Worm (Caenorhabditis elegans) whole organism, L2 larva: ENCODE measurements around the gene F16B4.5.

Experiments used
- C34F6.9 ChIP-seq: fragments of 150-350 bp; optimal IDR thresholded peaks from 2 replicates; lab custom pipeline; 2014; ENCODE audit warnings: missing biosample characterization, missing genetic modification characterization
- F13H6.1 ChIP-seq: sonication (generic microtip); optimal IDR thresholded peaks from 2 replicates; lab custom pipeline; 2016; ENCODE audit warnings: missing genetic modification characterization, missing compliant biosample characterization
- R02D3.7 ChIP-seq: fragments of 150-350 bp; optimal IDR thresholded peaks from 2 replicates; lab custom pipeline; 2014; ENCODE audit warnings: missing biosample characterization, missing genetic modification characterization
- Y55F3AM.14 ChIP-seq: fragments of 200-800 bp; sonication (Bioruptor generic); optimal IDR thresholded peaks from 2 replicates; lab custom pipeline; 2018; ENCODE audit warnings: mild to moderate bottlenecking, missing genetic modification characterization, missing compliant biosample characterization
- alr-1 ChIP-seq: fragments of 150-350 bp; optimal IDR thresholded peaks from 2 replicates; lab custom pipeline; 2014; ENCODE audit warnings: missing biosample characterization, missing genetic modification characterization
- aly-2 ChIP-seq: fragments of 150-350 bp; optimal IDR thresholded peaks from 2 replicates; lab custom pipeline; 2014; ENCODE audit warnings: missing biosample characterization, missing genetic modification characterization
- ama-1 ChIP-seq: fragments of 150-350 bp; optimal IDR thresholded peaks from 2 replicates; lab custom pipeline; 2018; ENCODE audit warnings: inconsistent platforms
- ceh-16 ChIP-seq: fragments of 150-350 bp; optimal IDR thresholded peaks from 2 replicates; lab custom pipeline; 2014; ENCODE audit warnings: missing biosample characterization, missing genetic modification characterization
- ceh-82 ChIP-seq: fragments of 150-350 bp; optimal IDR thresholded peaks from 2 replicates; lab custom pipeline; 2014; ENCODE audit warnings: missing biosample characterization, missing genetic modification characterization
- crh-2 ChIP-seq: sonication (generic microtip); optimal IDR thresholded peaks from 2 replicates; lab custom pipeline; 2017; ENCODE audit warnings: missing biosample characterization, missing genetic modification characterization
- dmd-4 ChIP-seq: sonication (generic microtip); optimal IDR thresholded peaks from 2 replicates; lab custom pipeline; 2017; ENCODE audit warnings: missing biosample characterization, missing genetic modification characterization
- egl-27 ChIP-seq: sonication (generic microtip); optimal IDR thresholded peaks from 3 replicates; lab custom pipeline; 2017; ENCODE audit warnings: missing biosample characterization, missing genetic modification reagents, missing genetic modification characterization
- elt-1 ChIP-seq: fragments of 150-350 bp; optimal IDR thresholded peaks from 2 replicates; lab custom pipeline; 2014; ENCODE audit warnings: missing biosample characterization, missing genetic modification characterization
- fos-1 ChIP-seq: fragments of 150-350 bp; optimal IDR thresholded peaks from 2 replicates; lab custom pipeline; 2014; ENCODE audit warnings: missing biosample characterization, missing genetic modification characterization
- gmeb-1 ChIP-seq: fragments of 150-350 bp; optimal IDR thresholded peaks from 2 replicates; lab custom pipeline; 2014; ENCODE audit warnings: missing biosample characterization, missing genetic modification characterization
- lin-39 ChIP-seq: fragments of 150-350 bp; optimal IDR thresholded peaks from 2 replicates; lab custom pipeline; 2014; ENCODE audit warnings: missing biosample characterization, missing genetic modification reagents, missing genetic modification characterization
- lsy-2 ChIP-seq, 2 experiments: fragments of 150-350 bp in 1 of 2; sonication (generic microtip) in 1 of 2; optimal IDR thresholded peaks; 2 replicates each; lab custom pipeline; 2014 to 2017; ENCODE audit warnings: missing biosample characterization in 2 of 2, missing genetic modification characterization in 2 of 2
- mab-5 ChIP-seq: fragments of 150-350 bp; optimal IDR thresholded peaks from 2 replicates; lab custom pipeline; 2014; ENCODE audit warnings: missing biosample characterization, missing genetic modification characterization
- mbf-1 ChIP-seq: sonication (generic microtip); optimal IDR thresholded peaks from 2 replicates; lab custom pipeline; 2017; ENCODE audit warnings: missing biosample characterization, missing genetic modification characterization
- mdl-1 ChIP-seq, 2 experiments: fragments of 150-350 bp in 1 of 2; sonication (generic microtip) in 1 of 2; optimal IDR thresholded peaks; 2 replicates each; lab custom pipeline; 2017; ENCODE audit warnings: missing biosample characterization in 2 of 2, missing genetic modification characterization in 2 of 2
- nhr-129 ChIP-seq: fragments of 150-350 bp; optimal IDR thresholded peaks from 2 replicates; lab custom pipeline; 2014; ENCODE audit warnings: missing biosample characterization, missing genetic modification characterization
- nhr-21 ChIP-seq: fragments of 150-350 bp; optimal IDR thresholded peaks from 2 replicates; lab custom pipeline; 2014; ENCODE audit warnings: missing biosample characterization, missing genetic modification characterization
- nhr-237 ChIP-seq: fragments of 150-350 bp; optimal IDR thresholded peaks from 2 replicates; lab custom pipeline; 2014; ENCODE audit warnings: missing biosample characterization, missing genetic modification characterization
- nhr-25 ChIP-seq: fragments of 150-350 bp; sonication (generic microtip); optimal IDR thresholded peaks from 3 replicates; lab custom pipeline; 2014; ENCODE audit warnings: missing biosample characterization, missing genetic modification characterization
- nhr-6 ChIP-seq: fragments of 150-350 bp; optimal IDR thresholded peaks from 2 replicates; lab custom pipeline; 2014; ENCODE audit warnings: missing biosample characterization, missing genetic modification characterization
- peb-1 ChIP-seq: fragments of 150-350 bp; optimal IDR thresholded peaks from 2 replicates; lab custom pipeline; 2014; ENCODE audit warnings: missing biosample characterization, missing genetic modification characterization
- sem-4 ChIP-seq: fragments of 150-350 bp; optimal IDR thresholded peaks from 2 replicates; lab custom pipeline; 2014; ENCODE audit warnings: missing biosample characterization, missing genetic modification reagents, missing genetic modification characterization
- skn-1 ChIP-seq: sonication (generic microtip); optimal IDR thresholded peaks from 2 replicates; lab custom pipeline; 2017; ENCODE audit warnings: missing biosample characterization, missing genetic modification characterization
- sma-3 ChIP-seq: sonication (generic microtip); optimal IDR thresholded peaks from 2 replicates; lab custom pipeline; 2016; ENCODE audit warnings: missing genetic modification reagents, missing genetic modification characterization, missing compliant biosample characterization
- snpc-4 ChIP-seq: fragments of 150-350 bp; optimal IDR thresholded peaks from 2 replicates; lab custom pipeline; 2014; ENCODE audit warnings: missing biosample characterization, missing genetic modification characterization
- unc-39 ChIP-seq: fragments of 150-350 bp; optimal IDR thresholded peaks from 2 replicates; lab custom pipeline; 2014; ENCODE audit warnings: missing biosample characterization, missing genetic modification characterization
- unc-62 ChIP-seq: fragments of 150-350 bp; optimal IDR thresholded peaks from 2 replicates; lab custom pipeline; 2014; ENCODE audit warnings: missing biosample characterization, missing genetic modification reagents, missing genetic modification characterization
- ztf-1 ChIP-seq: fragments of 200-800 bp; sonication (Bioruptor generic); conservative IDR thresholded peaks from 2 replicates; pipeline ENCODE4 v1.3.6; 2022; ENCODE audit warnings: missing genetic modification characterization, missing compliant biosample characterization
- ztf-4 ChIP-seq: fragments of 150-350 bp; optimal IDR thresholded peaks from 2 replicates; lab custom pipeline; 2014; ENCODE audit warnings: missing biosample characterization, missing genetic modification characterization

Gene F16B4.5

ce11 chrV:1575493-1576084 is 12.6 kb upstream of the F16B4.5 start:
- TF ChIP-seq mab-5, result peak; percentile 65
- no peak for TF ChIP-seq elt-1 (tag; lab: Kevin White, UChicago)

- TF ChIP-seq nhr-129, result no peak
- TF ChIP-seq ama-1 (lab: Kevin White, UChicago), result no peak
- no peak for TF ChIP-seq skn-1 (tag; lab: Kevin White, UChicago)
- no peak for TF ChIP-seq sma-3 (GFP tag; lab: Kevin White, UChicago)
- no peak for TF ChIP-seq R02D3.7 (tag; lab: Kevin White, UChicago)
- no peak for TF ChIP-seq dmd-4 (tag; lab: Kevin White, UChicago)
- TF ChIP-seq mdl-1 (tag; optimal IDR thresholded peaks at IDR 0.05; lab: Kevin White, UChicago), result no peak
- no peak for TF ChIP-seq ceh-82 (tag; lab: Kevin White, UChicago)
- no peak for TF ChIP-seq ztf-4 (tag; lab: Kevin White, UChicago)
- TF ChIP-seq Y55F3AM.14 (GFP tag; lab: Kevin White, UChicago), result no peak
- TF ChIP-seq unc-62, result no peak
- no peak for TF ChIP-seq aly-2 (tag; lab: Kevin White, UChicago)
- TF ChIP-seq, all 48 proteins: peak for 0
Observed at ce11 chrV:1577092-1577709, 11.0 kb upstream of the F16B4.5 start.

- TF ChIP-seq ceh-16 (peak; percentile 53), peb-1 (tag; lab: Kevin White, UChicago) (no peak), ztf-1 (GFP tag; lab: Robert Waterston, UW) (no peak)
Observed at ce11 chrV:1578572-1579230, 9.5 kb upstream of the F16B4.5 start.

- TF ChIP-seq ceh-16 (peak; percentile 74), fos-1 (tag; lab: Kevin White, UChicago) (no peak)
Observed at ce11 chrV:1579790-1580189, 8.4 kb upstream of the F16B4.5 start.

ce11 chrV:1583242-1583641 is 5.0 kb upstream of the F16B4.5 start:
- TF ChIP-seq nhr-21 (no peak), nhr-6 (tag; lab: Kevin White, UChicago) (no peak), gmeb-1 (no peak), Y55F3AM.14 (GFP tag; lab: Kevin White, UChicago) (no peak), mab-5 (no peak), mbf-1 (tag; lab: Kevin White, UChicago) (no peak), elt-1 (tag; lab: Kevin White, UChicago) (no peak)
- TF ChIP-seq, all 48 proteins: peak for 0

- TF ChIP-seq sma-3 (GFP tag; lab: Kevin White, UChicago) (no peak), Y55F3AM.14 (GFP tag; lab: Kevin White, UChicago) (no peak), ceh-16 (no peak), unc-39 (tag; lab: Kevin White, UChicago) (no peak), snpc-4 (no peak), nhr-237 (no peak), dmd-4 (tag; lab: Kevin White, UChicago) (no peak), fos-1 (tag; lab: Kevin White, UChicago) (no peak), F13H6.1 (tag; lab: Kevin White, UChicago) (no peak), lsy-2 (tag; optimal IDR thresholded peaks at IDR 0.05; lab: Kevin White, UChicago) (no peak), mdl-1 (tag; optimal IDR thresholded peaks at IDR 0.05; lab: Kevin White, UChicago) (no peak)
Observed at ce11 chrV:1585411-1585810, 2.8 kb upstream of the F16B4.5 start, which contains the start of gene F16B4.7. Gene F16B4.7 (plus strand): TSS chrV:1585711.

- TF ChIP-seq lsy-2 (tag; optimal IDR thresholded peaks at IDR 0.05; lab: Kevin White, UChicago) (no peak), nhr-6 (tag; lab: Kevin White, UChicago) (no peak), lin-39 (no peak), nhr-21 (no peak), unc-62 (no peak), sem-4 (tag; lab: Kevin White, UChicago) (no peak), crh-2 (tag; lab: Kevin White, UChicago) (no peak), aly-2 (tag; lab: Kevin White, UChicago) (no peak), nhr-25 (tag; lab: Kevin White, UChicago) (no peak), C34F6.9 (tag; lab: Kevin White, UChicago) (no peak), alr-1 (tag; lab: Kevin White, UChicago) (no peak), nhr-129 (no peak), nhr-237 (no peak), egl-27 (no peak)
Observed at ce11 chrV:1586906-1587305, 1.3 kb upstream of the F16B4.5 start, which contains the start of gene F16B4.6. Gene F16B4.6 (plus strand): TSS chrV:1587206.
